Worm (Caenorhabditis elegans): ENCODE data around the gene C14C10.5.
A peak's percentile ranks its signal among the peaks of the same experiment; 100 is the strongest.

C14C10.5 gene

ce11 chrV:12649636-12650035 lies 49.6 kb downstream of the C14C10.5 start, which contains the start of gene lin-25 (continued):
- TF ChIP-seq C34F6.9 (tag; optimal IDR thresholded peaks at IDR 0.05) (peak; percentile 44), ceh-82 (tag; optimal IDR thresholded peaks at IDR 0.05) (no peak), nhr-12 (tag; optimal IDR thresholded peaks at IDR 0.05) (no peak), lin-39 (tag; optimal IDR thresholded peaks at IDR 0.05) (no peak), zag-1 (tag; optimal IDR thresholded peaks at IDR 0.05) (peak; percentile 25), lin-13 (GFP tag; optimal IDR thresholded peaks at IDR 0.05) (no peak)

Measured in whole organism, L2 larva.